Worm (Caenorhabditis elegans): ENCODE measurements around the gene atg-16.2.

atg-16.2 gene

DNA sequence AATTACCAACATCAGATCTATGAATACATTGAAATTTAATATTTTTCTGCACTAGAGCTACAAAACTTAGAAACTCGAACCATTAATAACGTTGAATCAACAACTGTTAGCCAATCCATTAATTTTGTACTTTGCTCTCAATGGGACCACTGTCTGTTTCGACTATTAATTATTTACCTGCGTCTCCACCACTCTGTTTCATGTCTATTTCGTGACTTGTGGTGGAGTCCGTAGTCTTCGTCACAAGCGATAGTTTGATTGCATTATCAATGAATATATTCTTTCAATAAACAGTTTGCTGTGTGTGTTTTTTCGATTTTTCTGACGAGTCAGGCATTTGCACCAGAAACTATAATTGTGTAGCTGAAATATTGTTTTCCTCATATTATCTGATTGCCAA is 33.2 kb upstream of the atg-16.2 start:
- peak; percentile 72 for TF ChIP-seq nhr-71 (tag; optimal IDR thresholded peaks at IDR 0.05)
- TF ChIP-seq sox-4 (tag; optimal IDR thresholded peaks at IDR 0.05): no peak
- TF ChIP-seq F16B12.6 (tag; optimal IDR thresholded peaks at IDR 0.05): no peak
- TF ChIP-seq rnt-1 (tag; optimal IDR thresholded peaks at IDR 0.05): peak; percentile 73
- peak; percentile 41 for TF ChIP-seq nhr-20 (tag; optimal IDR thresholded peaks at IDR 0.05)
- TF ChIP-seq lin-35 (GFP tag; optimal IDR thresholded peaks at IDR 0.05): peak in 1 of 2 experiments; percentile 2
- TF ChIP-seq snu-23 (GFP tag; optimal IDR thresholded peaks at IDR 0.05): peak; percentile 34
- TF ChIP-seq lsy-2 (tag; optimal IDR thresholded peaks at IDR 0.05): peak; percentile 36 to 40
- TF ChIP-seq unc-130 (tag; optimal IDR thresholded peaks at IDR 0.05): peak; percentile 25
- TF ChIP-seq vab-15 (tag; optimal IDR thresholded peaks at IDR 0.05): peak; percentile 37
- TF ChIP-seq nhr-19 (GFP tag; conservative IDR thresholded peaks at IDR 0.05): peak; percentile 78
- peak; percentile 48 for TF ChIP-seq lin-14 (GFP tag; optimal IDR thresholded peaks at IDR 0.05)
- peak; percentile 59 for TF ChIP-seq lin-39 (tag; optimal IDR thresholded peaks at IDR 0.05)
- no peak for TF ChIP-seq xbp-1 (tag; optimal IDR thresholded peaks at IDR 0.05)
- no peak for TF ChIP-seq nhr-90 (tag; optimal IDR thresholded peaks at IDR 0.05; ENCODE audit: poor library complexity)
- TF ChIP-seq elt-2 (tag; optimal IDR thresholded peaks at IDR 0.05): peak; percentile 2
- TF ChIP-seq swsn-7 (tag; optimal IDR thresholded peaks at IDR 0.05): no peak

ce11 chrII:6484876-6485526 is 31.8 kb upstream of the atg-16.2 start, which contains the start of the genes lido-16 and plpp-1.2:
Gene lido-16 (minus strand): TSS chrII:6484976.
Gene plpp-1.2 (plus strand): TSS chrII:6485476.
- no peak for TF ChIP-seq irx-1 (tag; optimal IDR thresholded peaks at IDR 0.05)

DNA sequence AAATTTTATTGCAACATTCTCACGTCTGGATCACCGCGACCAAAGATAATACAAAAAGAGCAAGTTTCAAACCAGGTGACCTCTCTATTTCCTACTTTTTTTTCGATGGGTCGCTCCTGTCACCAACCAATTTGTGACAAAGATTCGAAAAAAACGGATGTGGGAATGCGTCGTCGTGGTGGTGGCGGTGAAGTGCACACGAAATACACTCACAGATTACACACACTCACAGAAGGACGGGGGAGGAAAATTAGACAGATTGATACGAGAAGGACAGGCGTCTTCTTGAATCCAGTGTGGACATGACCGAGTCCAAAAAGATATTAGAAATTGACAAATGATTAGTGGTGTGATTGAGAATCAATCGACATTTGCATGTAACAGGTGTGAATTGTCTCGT is 29.6 kb upstream of the atg-16.2 start:
- no peak for TF ChIP-seq zip-4 (GFP tag; optimal IDR thresholded peaks at IDR 0.05)
- TF ChIP-seq lsy-2 (tag; optimal IDR thresholded peaks at IDR 0.05): no peak
- peak; percentile 19 for TF ChIP-seq unc-130 (tag; optimal IDR thresholded peaks at IDR 0.05)
- no peak for TF ChIP-seq efl-1 (optimal IDR thresholded peaks at IDR 0.05)
- peak in 1 of 2 experiments; percentile 81 for TF ChIP-seq efl-1 (GFP tag; optimal IDR thresholded peaks at IDR 0.05 in 1 of 2)
- TF ChIP-seq nhr-71 (tag; optimal IDR thresholded peaks at IDR 0.05): peak; percentile 21
- TF ChIP-seq fkh-8 (tag; optimal IDR thresholded peaks at IDR 0.05): no peak
- no peak for TF ChIP-seq ceh-88 (GFP tag; IDR thresholded peaks at IDR 0.05)
- TF ChIP-seq pax-3 (tag; optimal IDR thresholded peaks at IDR 0.05): no peak
- TF ChIP-seq blmp-1 (tag; optimal IDR thresholded peaks at IDR 0.05): no peak
- TF ChIP-seq snu-23 (GFP tag; optimal IDR thresholded peaks at IDR 0.05): no peak
- TF ChIP-seq rnt-1 (tag; optimal IDR thresholded peaks at IDR 0.05): peak; percentile 67
- no peak for TF ChIP-seq ceh-90 (tag; optimal IDR thresholded peaks at IDR 0.05)
- no peak for TF ChIP-seq pqm-1 (tag; optimal IDR thresholded peaks at IDR 0.05)
- no peak for TF ChIP-seq nhr-11 (tag; optimal IDR thresholded peaks at IDR 0.05)
- TF ChIP-seq lin-14 (GFP tag; optimal IDR thresholded peaks at IDR 0.05): peak; percentile 65

ce11 chrII:6482102-6482501 is 28.9 kb upstream of the atg-16.2 start, which contains the start of gene del-10:
Gene del-10 (minus strand): TSS chrII:6482125.
- TF ChIP-seq lsy-2 (tag; optimal IDR thresholded peaks at IDR 0.05) (peak in 1 of 2 experiments; percentile 12), nhr-77 (tag; optimal IDR thresholded peaks at IDR 0.05) (no peak), unc-130 (tag; optimal IDR thresholded peaks at IDR 0.05) (peak; percentile 17), pag-3 (tag; optimal IDR thresholded peaks at IDR 0.05; ENCODE audit: borderline replicate concordance, insufficient read depth) (no peak), lin-14 (GFP tag; optimal IDR thresholded peaks at IDR 0.05) (peak; percentile 27), nhr-71 (tag; optimal IDR thresholded peaks at IDR 0.05) (peak; percentile 12), rnt-1 (tag; optimal IDR thresholded peaks at IDR 0.05) (peak; percentile 56), mab-9 (GFP tag; IDR thresholded peaks at IDR 0.05) (no peak), egl-27 (tag; optimal IDR thresholded peaks at IDR 0.05) (no peak), fos-1 (tag; optimal IDR thresholded peaks at IDR 0.05) (no peak), C34B4.2 (tag; optimal IDR thresholded peaks at IDR 0.05) (no peak), xbp-1 (tag; optimal IDR thresholded peaks at IDR 0.05) (no peak)

Measured in whole organism, L1 larva.